Fruit fly (Drosophila melanogaster): ENCODE data around the gene CG5167.

CG5167 gene

DNA sequence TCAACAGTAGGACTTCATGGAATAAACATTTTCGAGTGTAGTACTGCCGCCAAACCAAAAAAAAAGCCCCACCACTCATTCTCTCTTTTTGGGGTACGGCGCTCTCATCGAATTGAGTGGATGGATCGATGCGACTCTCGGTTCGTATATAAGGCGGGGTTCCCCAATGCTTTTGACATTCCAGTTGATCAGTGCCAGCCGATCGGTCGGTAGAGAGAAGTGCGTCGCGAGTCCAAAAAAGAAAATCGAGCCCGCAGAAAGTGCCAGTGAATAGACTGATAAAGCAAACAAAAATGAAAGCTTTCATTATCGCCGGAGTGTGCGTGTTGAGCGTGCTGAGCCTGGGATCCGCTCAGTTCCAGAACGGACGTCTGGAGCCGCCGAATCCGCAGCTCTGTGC, 46.5 kb upstream of the CG5167 start, which contains the start of gene CG4115:
Gene CG4115, plus strand, starts transcription at position 172 of the 400 bp plus-strand sequence.
- TF ChIP-seq HLHmδ (GFP tag; optimal IDR thresholded peaks at IDR 0.05) (no peak), Opbp (GFP tag; IDR thresholded peaks at IDR 0.05; ENCODE audit: partially characterized antibody) (0 out of 3 replicates have a peak, but pooled peaks have one; percentile 4), ftz-f1 (GFP tag; optimal IDR thresholded peaks at IDR 0.05) (no peak), salm (tag; optimal IDR thresholded peaks at IDR 0.05) (no peak), CG9876 (GFP tag; optimal IDR thresholded peaks at IDR 0.05) (no peak), CG1603 (tag; optimal IDR thresholded peaks at IDR 0.05) (no peak), sd (tag; optimal IDR thresholded peaks at IDR 0.05) (peak; percentile 80), CG18476 (GFP tag; optimal IDR thresholded peaks at IDR 0.05) (no peak), Sry-δ (GFP tag; optimal IDR thresholded peaks at IDR 0.05) (no peak), CG18619 (GFP tag; optimal IDR thresholded peaks at IDR 0.05) (no peak), CG2712 (tag; optimal IDR thresholded peaks at IDR 0.05) (no peak), kay (GFP tag; optimal IDR thresholded peaks at IDR 0.05) (no peak), Poxn (GFP tag; IDR thresholded peaks at IDR 0.05) (no peak), CG12391 (tag; optimal IDR thresholded peaks at IDR 0.05) (no peak), MTF-1 (GFP tag; optimal IDR thresholded peaks at IDR 0.05; ENCODE audit: borderline replicate concordance) (no peak), CG9817 (tag; optimal IDR thresholded peaks at IDR 0.05) (no peak), z (GFP tag; IDR thresholded peaks at IDR 0.05) (peak; percentile 80), CG31388 (GFP tag; optimal IDR thresholded peaks at IDR 0.05) (no peak), ham (GFP tag; IDR thresholded peaks at IDR 0.05) (peak; percentile 29; the same call in 1 of the 2 replicates), kni (GFP tag; optimal IDR thresholded peaks at IDR 0.05) (peak; percentile 23), Jarid2 (GFP tag; optimal IDR thresholded peaks at IDR 0.05) (peak; percentile 40), Bteb2 (GFP tag; optimal IDR thresholded peaks at IDR 0.05) (no peak), CG6791 (GFP tag; IDR thresholded peaks at IDR 0.05; ENCODE audit: partially characterized antibody) (no peak), ATbp (GFP tag; optimal IDR thresholded peaks at IDR 0.05) (no peak), Nf-YA (GFP tag; IDR thresholded peaks at IDR 0.05) (no peak), CG30403 (GFP tag; optimal IDR thresholded peaks at IDR 0.05) (no peak), CG2678 (tag; optimal IDR thresholded peaks at IDR 0.05) (no peak), CG4424 (GFP tag; optimal IDR thresholded peaks at IDR 0.05) (no peak), rib (GFP tag; IDR thresholded peaks at IDR 0.05) (0 out of 2 replicates have a peak, but pooled peaks have one; percentile 21), oc (tag; optimal IDR thresholded peaks at IDR 0.05) (no peak), Blimp-1 (GFP tag; optimal IDR thresholded peaks at IDR 0.05) (peak; percentile 93), emc (GFP tag; optimal IDR thresholded peaks at IDR 0.05) (no peak), sr (GFP tag; IDR thresholded peaks at IDR 0.05) (no peak), CG2129 (GFP tag; IDR thresholded peaks at IDR 0.05; ENCODE audit: partially characterized antibody) (no peak), so (GFP tag; IDR thresholded peaks at IDR 0.05) (no peak), vfl (GFP tag; optimal IDR thresholded peaks at IDR 0.05) (no peak), fu2 (GFP tag; optimal IDR thresholded peaks at IDR 0.05) (no peak), Trl (optimal IDR thresholded peaks at IDR 0.05) (peak; percentile 7 to 32), Trl (GFP tag; optimal IDR thresholded peaks at IDR 0.05) (no peak), Rfx (GFP tag; IDR thresholded peaks at IDR 0.05) (peak; percentile 16; the same call in 1 of the 2 replicates), HLH54F (GFP tag; optimal IDR thresholded peaks at IDR 0.05) (no peak), CG13296 (GFP tag; optimal IDR thresholded peaks at IDR 0.05) (no peak), CG4328 (GFP tag; optimal IDR thresholded peaks at IDR 0.05) (no peak), row (GFP tag; IDR thresholded peaks at IDR 0.05) (0 out of 3 replicates have a peak, but pooled peaks have one; percentile 5), vnd (GFP tag; IDR thresholded peaks at IDR 0.05; ENCODE audit: partially characterized antibody) (no peak), CG1233 (GFP tag; optimal IDR thresholded peaks at IDR 0.05) (no peak), CG7745 (tag; optimal IDR thresholded peaks at IDR 0.05) (no peak), Nf-YB (GFP tag; optimal IDR thresholded peaks at IDR 0.05) (no peak), Sox102F (GFP tag; optimal IDR thresholded peaks at IDR 0.05) (no peak), cwo (GFP tag; optimal IDR thresholded peaks at IDR 0.05) (no peak), ci (GFP tag; IDR thresholded peaks at IDR 0.05) (0 out of 3 replicates have a peak, but pooled peaks have one; percentile 49)

Data from whole organism, embryonic.